Worm (Caenorhabditis elegans): ENCODE results near the gene F32D8.4.

The F32D8.4 gene

ce11 chrV:10896706-10897105 is 3.3 kb upstream of the F32D8.4 start:
- TF ChIP-seq elt-3 (tag; optimal IDR thresholded peaks at IDR 0.05) (no peak), mab-5 (tag; optimal IDR thresholded peaks at IDR 0.05) (no peak), pha-4 (tag; optimal IDR thresholded peaks at IDR 0.05) (no peak)

ce11 chrV:10896295-10896694 is 2.9 kb upstream of the F32D8.4 start, which contains the start of gene F32D8.13:
TSS of gene F32D8.13 (minus strand) at chrV:10896543.
- TF ChIP-seq tbx-8 (GFP tag; optimal IDR thresholded peaks at IDR 0.05) (no peak), lin-13 (tag; optimal IDR thresholded peaks at IDR 0.05) (no peak), ceh-39 (tag; optimal IDR thresholded peaks at IDR 0.05) (no peak), nhr-237 (tag; optimal IDR thresholded peaks at IDR 0.05) (no peak)

ce11 chrV:10894601-10895000 is 1.2 kb upstream of the F32D8.4 start, which contains the start of the genes F32D8.14 and F32D8.5:
TSS of gene F32D8.14 (minus strand) at chrV:10894788.
TSS of gene F32D8.5 (plus strand) at chrV:10894800.
- TF ChIP-seq drap-1 (GFP tag; optimal IDR thresholded peaks at IDR 0.05) (no peak), nhr-76 (tag; optimal IDR thresholded peaks at IDR 0.05) (no peak), blmp-1 (tag; optimal IDR thresholded peaks at IDR 0.05) (no peak), ceh-39 (tag; optimal IDR thresholded peaks at IDR 0.05) (peak; percentile 2), unc-120 (tag; optimal IDR thresholded peaks at IDR 0.05; ENCODE audit: poor library complexity, severe bottlenecking) (no peak), nhr-28 (tag; optimal IDR thresholded peaks at IDR 0.05) (no peak), lin-13 (tag; optimal IDR thresholded peaks at IDR 0.05) (peak; percentile 19), ceh-83 (GFP tag; optimal IDR thresholded peaks at IDR 0.05) (no peak), tbx-8 (GFP tag; optimal IDR thresholded peaks at IDR 0.05) (no peak), unc-62 (GFP tag; optimal IDR thresholded peaks at IDR 0.05) (peak; percentile 47), hlh-1 (tag; optimal IDR thresholded peaks at IDR 0.05) (no peak), snpc-4 (tag; optimal IDR thresholded peaks at IDR 0.05) (no peak), sem-2 (GFP tag; optimal IDR thresholded peaks at IDR 0.05) (no peak), ceh-43 (GFP tag; optimal IDR thresholded peaks at IDR 0.05) (no peak), sptf-1 (tag; optimal IDR thresholded peaks at IDR 0.05) (peak; percentile 47), ztf-11 (tag; optimal IDR thresholded peaks at IDR 0.05) (no peak), elt-1 (tag; optimal IDR thresholded peaks at IDR 0.05; ENCODE audit: borderline replicate concordance, insufficient read depth) (peak; percentile 37), ces-1 (GFP tag; optimal IDR thresholded peaks at IDR 0.05) (peak; percentile 65), mep-1 (tag; optimal IDR thresholded peaks at IDR 0.05) (peak; percentile 60), cnd-1 (tag; optimal IDR thresholded peaks at IDR 0.05) (peak; percentile 7), lin-32 (GFP tag; optimal IDR thresholded peaks at IDR 0.05) (no peak), mab-5 (tag; optimal IDR thresholded peaks at IDR 0.05) (no peak), nhr-12 (tag; optimal IDR thresholded peaks at IDR 0.05) (no peak), bed-3 (GFP tag; optimal IDR thresholded peaks at IDR 0.05) (no peak), mls-2 (tag; optimal IDR thresholded peaks at IDR 0.05) (no peak), nhr-2 (tag; optimal IDR thresholded peaks at IDR 0.05) (no peak), pha-4 (tag; optimal IDR thresholded peaks at IDR 0.05) (peak; percentile 76), unc-39 (tag; optimal IDR thresholded peaks at IDR 0.05) (no peak), lsy-2 (tag; optimal IDR thresholded peaks at IDR 0.05) (peak; percentile 53), zip-8 (tag; optimal IDR thresholded peaks at IDR 0.05) (no peak), M03D4.4 (tag; optimal IDR thresholded peaks at IDR 0.05) (no peak), flh-1 (GFP tag; optimal IDR thresholded peaks at IDR 0.05) (no peak), ham-2 (GFP tag; optimal IDR thresholded peaks at IDR 0.05) (no peak), elt-3 (tag; optimal IDR thresholded peaks at IDR 0.05) (no peak), nhr-237 (tag; optimal IDR thresholded peaks at IDR 0.05) (peak; percentile 69)

ce11 chrV:10890980-10891379 is 2.4 kb downstream of the F32D8.4 start, which contains the start of gene F32D8.12:
TSS of gene F32D8.12 (minus strand) at chrV:10891027.
- TF ChIP-seq nhr-237 (tag; optimal IDR thresholded peaks at IDR 0.05) (no peak), mab-5 (tag; optimal IDR thresholded peaks at IDR 0.05) (no peak), zip-8 (tag; optimal IDR thresholded peaks at IDR 0.05) (no peak), nhr-76 (tag; optimal IDR thresholded peaks at IDR 0.05) (no peak), flh-1 (GFP tag; optimal IDR thresholded peaks at IDR 0.05) (no peak), sptf-1 (tag; optimal IDR thresholded peaks at IDR 0.05) (no peak), blmp-1 (tag; optimal IDR thresholded peaks at IDR 0.05) (no peak), mep-1 (tag; optimal IDR thresholded peaks at IDR 0.05) (no peak), cnd-1 (tag; optimal IDR thresholded peaks at IDR 0.05) (no peak), sem-2 (GFP tag; optimal IDR thresholded peaks at IDR 0.05) (no peak), lsy-2 (tag; optimal IDR thresholded peaks at IDR 0.05) (no peak), nhr-12 (tag; optimal IDR thresholded peaks at IDR 0.05) (no peak), nhr-28 (tag; optimal IDR thresholded peaks at IDR 0.05) (no peak), unc-120 (tag; optimal IDR thresholded peaks at IDR 0.05; ENCODE audit: poor library complexity, severe bottlenecking) (no peak), tbx-8 (GFP tag; optimal IDR thresholded peaks at IDR 0.05) (no peak)

Data from whole organism, mixed stage, embryonic.